Worm (Caenorhabditis elegans) whole organism, mixed stage, embryonic: Measurements from ENCODE around the gene W08F4.10.

Source experiments
- hlh-1 ChIP-seq: fragments of 150-350 bp; optimal IDR thresholded peaks from 2 replicates; lab custom pipeline; 2014; ENCODE audit warnings: missing biosample characterization, missing genetic modification reagents, missing genetic modification characterization
- lsy-2 ChIP-seq: fragments of 150-350 bp; optimal IDR thresholded peaks from 2 replicates; lab custom pipeline; 2014; ENCODE audit warnings: missing biosample characterization, missing genetic modification characterization
- nhr-237 ChIP-seq: fragments of 150-350 bp; optimal IDR thresholded peaks from 2 replicates; lab custom pipeline; 2014; ENCODE audit warnings: missing biosample characterization, missing genetic modification characterization

ce11 chrII:622478-622877 lies 31.5 kb upstream of the W08F4.10 start:
- no peak for TF ChIP-seq lsy-2 (tag; lab: Kevin White, UChicago)
- TF ChIP-seq nhr-237 (tag; lab: Kevin White, UChicago), result no peak
- TF ChIP-seq hlh-1 (tag; lab: Kevin White, UChicago), result peak; percentile 39
